Worm (Caenorhabditis elegans) whole organism, L1 larva: ENCODE measurements around the gene clec-215.

ENCODE experiments used
- nhr-85 ChIP-seq: sonication (generic microtip); peaks from one replicate; lab custom pipeline; 2016; ENCODE audit warnings: missing genetic modification characterization, inconsistent platforms, missing compliant biosample characterization
- unc-130 ChIP-seq: fragments of 150-350 bp; optimal IDR thresholded peaks from 2 replicates; lab custom pipeline; 2017; ENCODE audit warnings: missing biosample characterization, missing genetic modification characterization, inconsistent platforms

Gene clec-215

DNA sequence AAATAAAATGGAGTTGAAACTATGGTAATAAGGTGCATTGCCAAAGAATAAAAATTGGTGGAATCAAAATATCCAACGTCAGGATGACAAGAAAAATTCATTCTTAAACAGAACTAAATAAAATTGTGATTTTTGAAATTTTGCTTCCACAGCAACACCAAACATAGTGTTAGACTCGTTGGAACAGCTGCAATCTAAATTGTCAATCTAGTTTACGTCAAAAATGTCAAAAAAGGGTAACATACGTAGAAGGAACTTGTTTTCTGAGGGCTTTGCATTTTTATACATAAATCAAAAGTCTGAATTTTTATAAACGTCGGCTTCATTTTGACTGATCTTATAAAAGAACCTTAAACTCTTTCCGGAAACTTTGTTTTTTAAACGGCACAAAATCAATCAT lies 41.4 kb downstream of the clec-215 start, which contains the start of gene srh-200:
TSS of gene srh-200 (minus strand) at position 101 of the 400 bp plus-strand sequence.
- no peak for TF ChIP-seq unc-130 (tag; lab: Kevin White, UChicago)
- TF ChIP-seq nhr-85 (tag; lab: Kevin White, UChicago): peak; percentile 10
